Worm (Caenorhabditis elegans): ENCODE results near the gene F59E12.8.

Gene F59E12.8

ce11 chrII:5660155-5660554 is 23.4 kb upstream of the F59E12.8 start:
- TF ChIP-seq ceh-24 (tag; optimal IDR thresholded peaks at IDR 0.05): no peak
- TF ChIP-seq pha-4 (tag; optimal IDR thresholded peaks at IDR 0.05): no peak
- TF ChIP-seq nfya-1 (tag; optimal IDR thresholded peaks at IDR 0.05): no peak
- no peak for TF ChIP-seq lim-6 (tag; optimal IDR thresholded peaks at IDR 0.05)
- no peak for TF ChIP-seq hlh-8 (tag; optimal IDR thresholded peaks at IDR 0.05)
- no peak for TF ChIP-seq unc-42 (tag; optimal IDR thresholded peaks at IDR 0.05)
- no peak for TF ChIP-seq hlh-6 (tag; optimal IDR thresholded peaks at IDR 0.05)
- no peak for TF ChIP-seq ztf-16 (tag; optimal IDR thresholded peaks at IDR 0.05)
- no peak for TF ChIP-seq pha-2 (tag; optimal IDR thresholded peaks at IDR 0.05)
- TF ChIP-seq ahr-1 (tag; optimal IDR thresholded peaks at IDR 0.05): no peak
- no peak for TF ChIP-seq ttx-3 (tag; optimal IDR thresholded peaks at IDR 0.05)
- TF ChIP-seq sdc-2 (tag; optimal IDR thresholded peaks at IDR 0.05): no peak
- no peak for TF ChIP-seq pat-9 (tag; optimal IDR thresholded peaks at IDR 0.05)
- TF ChIP-seq ceh-9 (tag; optimal IDR thresholded peaks at IDR 0.05): no peak
- no peak for TF ChIP-seq unc-55 (GFP tag; optimal IDR thresholded peaks at IDR 0.05)
- no peak for TF ChIP-seq hlh-13 (GFP tag; optimal IDR thresholded peaks at IDR 0.05)
- TF ChIP-seq rnt-1 (tag; optimal IDR thresholded peaks at IDR 0.05): no peak
- no peak for TF ChIP-seq ref-2 (tag; optimal IDR thresholded peaks at IDR 0.05)

- TF ChIP-seq ceh-24 (tag; optimal IDR thresholded peaks at IDR 0.05): no peak
- TF ChIP-seq che-1 (tag; optimal IDR thresholded peaks at IDR 0.05): no peak
- no peak for TF ChIP-seq ceh-14 (tag; optimal IDR thresholded peaks at IDR 0.05)
- TF ChIP-seq fkh-6 (tag; optimal IDR thresholded peaks at IDR 0.05): no peak
- no peak for TF ChIP-seq K02D7.2 (tag; optimal IDR thresholded peaks at IDR 0.05)
- no peak for TF ChIP-seq ceh-34 (tag; optimal IDR thresholded peaks at IDR 0.05)
- TF ChIP-seq pax-1 (tag; optimal IDR thresholded peaks at IDR 0.05): no peak
- TF ChIP-seq ttx-3 (tag; optimal IDR thresholded peaks at IDR 0.05): no peak
- TF ChIP-seq C38D4.7 (GFP tag; optimal IDR thresholded peaks at IDR 0.05): no peak
- no peak for TF ChIP-seq ceh-45 (GFP tag; IDR thresholded peaks at IDR 0.05)
- no peak for TF ChIP-seq nhr-11 (tag; optimal IDR thresholded peaks at IDR 0.05)
- TF ChIP-seq ets-4 (tag; optimal IDR thresholded peaks at IDR 0.05): no peak
- TF ChIP-seq F13H6.1 (tag; optimal IDR thresholded peaks at IDR 0.05): no peak
Measured at ce11 chrII:5659675-5660074, 22.9 kb upstream of the F59E12.8 start, which contains the start of gene fut-3. Gene fut-3 (minus strand): TSS chrII:5659775.

ce11 chrII:5654215-5654614 is 17.5 kb upstream of the F59E12.8 start, which contains the start of gene F59E12.1:
Gene F59E12.1 (plus strand): TSS chrII:5654515.
- TF ChIP-seq tbx-7 (tag; optimal IDR thresholded peaks at IDR 0.05): no peak
- no peak for TF ChIP-seq rnt-1 (tag; optimal IDR thresholded peaks at IDR 0.05)
- TF ChIP-seq sox-2 (GFP tag; IDR thresholded peaks at IDR 0.05): no peak
- no peak for TF ChIP-seq ceh-19 (GFP tag; optimal IDR thresholded peaks at IDR 0.05)
- TF ChIP-seq lim-6 (tag; optimal IDR thresholded peaks at IDR 0.05): no peak
- TF ChIP-seq elt-4 (tag; optimal IDR thresholded peaks at IDR 0.05): no peak
- TF ChIP-seq tbx-2 (tag; optimal IDR thresholded peaks at IDR 0.05): no peak
- TF ChIP-seq ceh-45 (GFP tag; IDR thresholded peaks at IDR 0.05): no peak
- TF ChIP-seq hlh-30 (tag; optimal IDR thresholded peaks at IDR 0.05; ENCODE audit: insufficient read depth): no peak
- TF ChIP-seq pros-1 (tag; optimal IDR thresholded peaks at IDR 0.05): no peak
- TF ChIP-seq hlh-6 (tag; optimal IDR thresholded peaks at IDR 0.05): no peak
- TF ChIP-seq ceh-31 (tag; optimal IDR thresholded peaks at IDR 0.05): no peak
- no peak for TF ChIP-seq dmd-4 (tag; optimal IDR thresholded peaks at IDR 0.05; ENCODE audit: borderline replicate concordance)
- no peak for TF ChIP-seq F13H6.1 (tag; optimal IDR thresholded peaks at IDR 0.05)
- TF ChIP-seq madf-2 (tag; optimal IDR thresholded peaks at IDR 0.05): no peak
- TF ChIP-seq ceh-48 (tag; optimal IDR thresholded peaks at IDR 0.05): no peak

Data from whole organism, late embryonic.